Fruit fly (Drosophila melanogaster): ENCODE results near the gene CG17746.

CG17746 gene

dm6 chr3L:3239033-3239752, at the start of gene CG17746 (continued):
- peak; percentile 32 for TF ChIP-seq CG12391 (tag; optimal IDR thresholded peaks at IDR 0.05)
- no peak for TF ChIP-seq CG11093 (GFP tag; IDR thresholded peaks at IDR 0.05)
- TF ChIP-seq schlank (tag; optimal IDR thresholded peaks at IDR 0.05): no peak
- TF ChIP-seq CG11456 (GFP tag; IDR thresholded peaks at IDR 0.05): no peak
- TF ChIP-seq CG9932 (GFP tag; IDR thresholded peaks at IDR 0.05): peak; percentile 74
- TF ChIP-seq kni (GFP tag; optimal IDR thresholded peaks at IDR 0.05): no peak
- TF ChIP-seq cg (GFP tag; optimal IDR thresholded peaks at IDR 0.05): no peak
- no peak for TF ChIP-seq Vsx1 (GFP tag; optimal IDR thresholded peaks at IDR 0.05)
- no peak for TF ChIP-seq gcm (GFP tag; optimal IDR thresholded peaks at IDR 0.05)
- peak; percentile 87 for TF ChIP-seq trem (tag; optimal IDR thresholded peaks at IDR 0.05)
- TF ChIP-seq da (GFP tag; optimal IDR thresholded peaks at IDR 0.05): peak; percentile 25
- no peak for TF ChIP-seq ranshi (GFP tag; IDR thresholded peaks at IDR 0.05)
- TF ChIP-seq btn (GFP tag; optimal IDR thresholded peaks at IDR 0.05): no peak
- peak; percentile 68 for TF ChIP-seq Hmr (GFP tag; optimal IDR thresholded peaks at IDR 0.05)
- TF ChIP-seq CG7839 (tag; optimal IDR thresholded peaks at IDR 0.05): no peak
- TF ChIP-seq HmgD (GFP tag; optimal IDR thresholded peaks at IDR 0.05): peak; percentile 53
- no peak for TF ChIP-seq CG12769 (tag; optimal IDR thresholded peaks at IDR 0.05)
- TF ChIP-seq zfh1 (GFP tag; IDR thresholded peaks at IDR 0.05): no peak
- TF ChIP-seq CG4730 (GFP tag; IDR thresholded peaks at IDR 0.05): no peak
- TF ChIP-seq ato (GFP tag; IDR thresholded peaks at IDR 0.05; ENCODE audit: partially characterized antibody): peak; percentile 50; the same call in 1 of the 2 replicates
- TF ChIP-seq Dfd (GFP tag; optimal IDR thresholded peaks at IDR 0.05): no peak
- TF ChIP-seq CG13775 (GFP tag; optimal IDR thresholded peaks at IDR 0.05): peak; percentile 6
- TF ChIP-seq CG3726 (GFP tag; IDR thresholded peaks at IDR 0.05): no peak
- peak; percentile 32 for TF ChIP-seq fu2 (GFP tag; optimal IDR thresholded peaks at IDR 0.05)
- TF ChIP-seq CG14441 (GFP tag; IDR thresholded peaks at IDR 0.05): no peak
- TF ChIP-seq Max (GFP tag; optimal IDR thresholded peaks at IDR 0.05): peak; percentile 41
- peak; percentile 48 for TF ChIP-seq Camta (GFP tag; optimal IDR thresholded peaks at IDR 0.05)
- TF ChIP-seq D19A (tag; optimal IDR thresholded peaks at IDR 0.05): no peak
- TF ChIP-seq CG8281 (tag; optimal IDR thresholded peaks at IDR 0.05): no peak
- no peak for TF ChIP-seq sens-2 (GFP tag; IDR thresholded peaks at IDR 0.05)
- no peak for TF ChIP-seq CG9727 (GFP tag; optimal IDR thresholded peaks at IDR 0.05)
- no peak for TF ChIP-seq Rx (GFP tag; IDR thresholded peaks at IDR 0.05)
- no peak for TF ChIP-seq jing (GFP tag; optimal IDR thresholded peaks at IDR 0.05)
- TF ChIP-seq Fer2 (tag; optimal IDR thresholded peaks at IDR 0.05): no peak
- TF ChIP-seq CG7928 (GFP tag; optimal IDR thresholded peaks at IDR 0.05): peak; percentile 41
- TF ChIP-seq dmrt11E (tag; optimal IDR thresholded peaks at IDR 0.05): no peak
- peak; percentile 47 for TF ChIP-seq CG10654 (GFP tag; optimal IDR thresholded peaks at IDR 0.05)
- peak; percentile 90 for TF ChIP-seq Ets97D (GFP tag; optimal IDR thresholded peaks at IDR 0.05)
- peak; percentile 22; the same call in 1 of the 3 replicates for TF ChIP-seq hb (GFP tag; IDR thresholded peaks at IDR 0.05; ENCODE audit: partially characterized antibody)
- TF ChIP-seq Antp (GFP tag; optimal IDR thresholded peaks at IDR 0.05): peak; percentile 34
- TF ChIP-seq Ssrp (tag; optimal IDR thresholded peaks at IDR 0.05): no peak
- no peak for TF ChIP-seq Lpt (GFP tag; optimal IDR thresholded peaks at IDR 0.05)
- peak; percentile 9 for TF ChIP-seq NfI (GFP tag; optimal IDR thresholded peaks at IDR 0.05)
- TF ChIP-seq pita (GFP tag; optimal IDR thresholded peaks at IDR 0.05): peak; percentile 66
- TF ChIP-seq Mes4 (GFP tag; optimal IDR thresholded peaks at IDR 0.05): peak; percentile 5
- TF ChIP-seq CG17361 (GFP tag; IDR thresholded peaks at IDR 0.05): no peak; the same call in 2 of the 3 replicates
- TF ChIP-seq CG17186 (GFP tag; optimal IDR thresholded peaks at IDR 0.05): peak; percentile 83
- no peak for TF ChIP-seq gce (GFP tag; IDR thresholded peaks at IDR 0.05)
- no peak for TF ChIP-seq fd3F (GFP tag; optimal IDR thresholded peaks at IDR 0.05)
- TF ChIP-seq dysf (GFP tag; IDR thresholded peaks at IDR 0.05): peak; percentile 37; the same call in 1 of the 3 replicates

All from whole organism, embryonic.